Worm (Caenorhabditis elegans) whole organism, L4 larva: ENCODE data around the gene fipr-7.

ENCODE experiments used
- D1046.2 ChIP-seq: fragments of 200-800 bp; sonication (Bioruptor generic); IDR thresholded peaks from 2 replicates; pipeline ENCODE4 v1.3.6; 2022; ENCODE audit warnings: missing genetic modification characterization, missing compliant biosample characterization
- ama-1 ChIP-seq: fragments of 150-350 bp; optimal IDR thresholded peaks from 2 replicates; lab custom pipeline; 2014; ENCODE audit warnings: inconsistent platforms, mixed read lengths
- daf-16 ChIP-seq, 3 experiments: sonication (generic microtip); optimal IDR thresholded peaks; 2 replicates each; lab custom pipeline; 2016 to 2017; ENCODE audit warnings: missing genetic modification characterization in 3 of 3, missing genetic modification reagents in 3 of 3, mild to moderate bottlenecking in 2 of 3, missing compliant biosample characterization in 2 of 3, missing biosample characterization in 1 of 3, moderate library complexity in 1 of 3
- jun-1 ChIP-seq: fragments of 150-350 bp; optimal IDR thresholded peaks from 2 replicates; lab custom pipeline; 2014; ENCODE audit warnings: missing biosample characterization, missing genetic modification reagents, missing genetic modification characterization
- mxl-2 ChIP-seq: fragments of 200-800 bp; sonication (Bioruptor generic); conservative IDR thresholded peaks from 2 replicates; pipeline ENCODE4 v1.3.6; 2022; ENCODE audit warnings: missing genetic modification reagents, missing genetic modification characterization, missing compliant biosample characterization
- nhr-11 ChIP-seq: fragments of 150-350 bp; optimal IDR thresholded peaks from 2 replicates; lab custom pipeline; 2014; ENCODE audit warnings: missing biosample characterization, missing genetic modification characterization
- pha-4 ChIP-seq, 2 experiments: fragments of 150-350 bp in 1 of 2; fragments of 200-800 bp in 1 of 2; sonication (Bioruptor generic) in 1 of 2; IDR thresholded peaks in 1 of 2; optimal IDR thresholded peaks in 1 of 2; 2 replicates each; pipeline versions ENCODE4 v1.3.6 to Lab custom; 2014 to 2022; ENCODE audit warnings: missing genetic modification characterization in 2 of 2, missing genetic modification reagents in 2 of 2, missing biosample characterization in 1 of 2, missing compliant biosample characterization in 1 of 2

ce11 chrV:10247673-10248239, 18.1 kb downstream of the fipr-7 start:
- TF ChIP-seq ama-1 (lab: Kevin White, UChicago) (peak; percentile 23), nhr-11 (tag; lab: Kevin White, UChicago) (no peak), mxl-2 (GFP tag; lab: Robert Waterston, UW) (no peak), jun-1 (no peak), pha-4 (GFP tag; IDR thresholded peaks at IDR 0.05; lab: Robert Waterston, UW) (no peak), pha-4 (tag; optimal IDR thresholded peaks at IDR 0.05; lab: Kevin White, UChicago) (no peak), D1046.2 (GFP tag; lab: Robert Waterston, UW) (no peak), daf-16 (GFP tag; optimal IDR thresholded peaks at IDR 0.05; lab: Kevin White, UChicago) (no peak), daf-16 (tag; optimal IDR thresholded peaks at IDR 0.05; lab: Kevin White, UChicago) (no peak)
